Fruit fly (Drosophila melanogaster) Kc167 (cell line): ENCODE data around the gene syd.

Experiments
- Sin3A ChIP-seq: fragments of >200 bp; optimal IDR thresholded peaks from 2 replicates; lab custom pipeline; 2018; ENCODE audit warnings: missing external identifiers
- insv ChIP-seq: fragments of >200 bp; optimal IDR thresholded peaks from 3 replicates; lab custom pipeline; 2018; ENCODE audit warnings: missing external identifiers
- psq ChIP-seq: fragments of >200 bp; optimal IDR thresholded peaks from 2 replicates; lab custom pipeline; 2017; ENCODE audit warnings: missing external identifiers
- ttk ChIP-seq: sonication (Bioruptor generic); optimal IDR thresholded peaks from 2 replicates; lab custom pipeline; 2017; ENCODE audit warnings: missing external identifiers

- TF ChIP-seq insv (lab: Kevin White, UChicago) (no peak), ttk (lab: Kevin White, UChicago) (no peak), psq (no peak), Sin3A (no peak)
Observed at dm6 chr3L:7867036-7867787, 68.7 kb downstream of the syd start, which contains the start of gene Pdp1.
